Fruit fly (Drosophila melanogaster) whole organism, embryonic: ENCODE measurements around the gene CG1354.
A peak's percentile ranks its signal among the peaks of the same experiment; 100 is the strongest.

ENCODE experiments used
- Blimp-1 ChIP-seq: fragments of 200-800 bp; sonication (Bioruptor generic); optimal IDR thresholded peaks from 3 replicates; lab custom pipeline; 2018; ENCODE audit warnings: missing biosample characterization, missing genetic modification characterization, mild to moderate bottlenecking, moderate library complexity, missing genetic modification reagents
- CG10267 ChIP-seq: fragments of 200-800 bp; sonication (Bioruptor generic); optimal IDR thresholded peaks from 2 replicates; lab custom pipeline; 2018; ENCODE audit warnings: missing biosample characterization, mild to moderate bottlenecking, missing genetic modification characterization, moderate library complexity
- CG11723 ChIP-seq: fragments of 200-800 bp; sonication (Bioruptor generic); optimal IDR thresholded peaks from 2 replicates; lab custom pipeline; 2017; ENCODE audit warnings: missing biosample characterization, mild to moderate bottlenecking, missing genetic modification characterization
- CG12769 ChIP-seq: fragments of 200-800 bp; sonication (Bioruptor generic); optimal IDR thresholded peaks from 2 replicates; lab custom pipeline; 2019; ENCODE audit warnings: missing biosample characterization, mild to moderate bottlenecking, missing genetic modification characterization, moderate library complexity
- CG12942 ChIP-seq: fragments of 200-800 bp; sonication (Bioruptor generic); optimal IDR thresholded peaks from 3 replicates; lab custom pipeline; 2016; ENCODE audit warnings: missing biosample characterization, missing genetic modification characterization
- CG13123 ChIP-seq: fragments of 200-800 bp; sonication (Bioruptor generic); optimal IDR thresholded peaks from 2 replicates; lab custom pipeline; 2016; ENCODE audit warnings: missing biosample characterization, missing genetic modification characterization
- CG15479 ChIP-seq: fragments of 200-800 bp; sonication (Bioruptor generic); optimal IDR thresholded peaks from 3 replicates; lab custom pipeline; 2019; ENCODE audit warnings: missing biosample characterization, mild to moderate bottlenecking, missing genetic modification characterization, moderate library complexity
- CG18262 ChIP-seq: fragments of 200-800 bp; optimal IDR thresholded peaks from 3 replicates; lab custom pipeline; 2019; ENCODE audit warnings: missing biosample characterization, mild to moderate bottlenecking, missing genetic modification characterization, moderate library complexity
- CG2875 ChIP-seq: fragments of 200-800 bp; sonication (Bioruptor generic); optimal IDR thresholded peaks from 2 replicates; lab custom pipeline; 2017; ENCODE audit warnings: missing biosample characterization, mild to moderate bottlenecking, missing genetic modification characterization, missing genetic modification reagents
- CG31224 ChIP-seq: fragments of 200-800 bp; sonication (Bioruptor generic); IDR thresholded peaks from 2 replicates; pipeline ENCODE4 v1.3.6; 2022; ENCODE audit warnings: missing biosample characterization, missing genetic modification characterization
- CG31388 ChIP-seq: fragments of 200-800 bp; sonication (Bioruptor generic); optimal IDR thresholded peaks from 2 replicates; lab custom pipeline; 2016; ENCODE audit warnings: missing biosample characterization, missing genetic modification characterization
- CG4404 ChIP-seq: fragments of 200-800 bp; sonication (Bioruptor generic); IDR thresholded peaks from 2 replicates; pipeline ENCODE4 v1.3.6; 2022; ENCODE audit warnings: missing biosample characterization, missing genetic modification characterization
- CG4820 ChIP-seq: fragments of 200-800 bp; sonication (Bioruptor generic); optimal IDR thresholded peaks from 3 replicates; lab custom pipeline; 2016; ENCODE audit warnings: missing biosample characterization, missing genetic modification characterization
- CG7928 ChIP-seq: fragments of 200-800 bp; sonication (Bioruptor generic); optimal IDR thresholded peaks from 2 replicates; lab custom pipeline; 2017; ENCODE audit warnings: missing biosample characterization, mild to moderate bottlenecking, missing genetic modification characterization
- Deaf1 ChIP-seq: fragments of 200-800 bp; optimal IDR thresholded peaks from 3 replicates; lab custom pipeline; 2019; ENCODE audit warnings: missing biosample characterization, mild to moderate bottlenecking, missing genetic modification characterization, moderate library complexity
- Hmx ChIP-seq: fragments of 200-800 bp; sonication (Bioruptor generic); optimal IDR thresholded peaks from 2 replicates; lab custom pipeline; 2016; ENCODE audit warnings: missing biosample characterization, missing genetic modification characterization
- Hr78 ChIP-seq, 2 experiments: fragments of 200-800 bp in 1 of 2; fragments of >200 bp in 1 of 2; sonication (Bioruptor generic) in 1 of 2; optimal IDR thresholded peaks; 2 replicates each; lab custom pipeline; 2017 to 2019; ENCODE audit warnings: missing biosample characterization in 2 of 2, missing genetic modification characterization in 2 of 2, mild to moderate bottlenecking in 1 of 2, moderate library complexity in 1 of 2
- Mes4 ChIP-seq: fragments of 200-800 bp; sonication (Bioruptor generic); optimal IDR thresholded peaks from 2 replicates; lab custom pipeline; 2016; ENCODE audit warnings: missing biosample characterization, missing genetic modification characterization
- Nf-YB ChIP-seq: fragments of 200-800 bp; sonication (Bioruptor generic); optimal IDR thresholded peaks from 3 replicates; lab custom pipeline; 2019; ENCODE audit warnings: missing biosample characterization, mild to moderate bottlenecking, missing genetic modification characterization, moderate library complexity
- Nf-YC ChIP-seq: fragments of 200-800 bp; optimal IDR thresholded peaks from 3 replicates; lab custom pipeline; 2019; ENCODE audit warnings: missing biosample characterization, mild to moderate bottlenecking, missing genetic modification characterization, moderate library complexity
- caup ChIP-seq: fragments of 200-800 bp; sonication (Bioruptor generic); optimal IDR thresholded peaks from 3 replicates; lab custom pipeline; 2017; ENCODE audit warnings: missing biosample characterization, mild to moderate bottlenecking, missing genetic modification characterization, moderate library complexity; ENCODE audit not compliant: severe bottlenecking
- eve ChIP-seq, 2 experiments: fragments of >200 bp; optimal IDR thresholded peaks; 2 replicates each; lab custom pipeline; 2017; ENCODE audit warnings: missing biosample characterization in 2 of 2, missing genetic modification characterization in 2 of 2
- ewg ChIP-seq: fragments of 200-800 bp; sonication (Bioruptor generic); optimal IDR thresholded peaks from 3 replicates; lab custom pipeline; 2017; ENCODE audit warnings: mild to moderate bottlenecking, missing biosample characterization, missing genetic modification reagents, missing genetic modification characterization
- fd96Cb ChIP-seq: fragments of 200-800 bp; sonication (Bioruptor generic); optimal IDR thresholded peaks from 2 replicates; lab custom pipeline; 2018; ENCODE audit warnings: missing biosample characterization, mild to moderate bottlenecking, missing genetic modification characterization, moderate library complexity
- ftz-f1 ChIP-seq: fragments of 200-800 bp; sonication (Bioruptor generic); optimal IDR thresholded peaks from 2 replicates; lab custom pipeline; 2016; ENCODE audit warnings: missing biosample characterization, missing genetic modification characterization
- gem ChIP-seq: fragments of 200-800 bp; sonication (Bioruptor generic); optimal IDR thresholded peaks from 2 replicates; lab custom pipeline; 2019; ENCODE audit warnings: missing biosample characterization, mild to moderate bottlenecking, missing genetic modification characterization, moderate library complexity
- grn ChIP-seq: fragments of 200-800 bp; sonication (Bioruptor generic); optimal IDR thresholded peaks from 3 replicates; lab custom pipeline; 2017; ENCODE audit warnings: missing biosample characterization, missing genetic modification characterization
- gsb-n ChIP-seq: fragments of 200-800 bp; sonication (Bioruptor generic); optimal IDR thresholded peaks from 3 replicates; lab custom pipeline; 2018; ENCODE audit warnings: missing biosample characterization, mild to moderate bottlenecking, missing genetic modification characterization
- jigr1 ChIP-seq: fragments of 200-800 bp; sonication (Bioruptor generic); IDR thresholded peaks from 3 replicates; pipeline ENCODE4 v1.3.6; 2022; ENCODE audit warnings: missing biosample characterization, missing genetic modification characterization
- lbe ChIP-seq: fragments of 200-800 bp; sonication (Bioruptor generic); optimal IDR thresholded peaks from 2 replicates; lab custom pipeline; 2016; ENCODE audit warnings: missing biosample characterization, mild to moderate bottlenecking, missing genetic modification characterization
- phol ChIP-seq: fragments of 200-800 bp; sonication (Bioruptor generic); optimal IDR thresholded peaks from 3 replicates; lab custom pipeline; 2018; ENCODE audit warnings: missing biosample characterization, mild to moderate bottlenecking, missing genetic modification characterization, moderate library complexity
- scrt ChIP-seq: fragments of 200-800 bp; sonication (Bioruptor generic); optimal IDR thresholded peaks from 2 replicates; lab custom pipeline; 2018; ENCODE audit warnings: missing biosample characterization, mild to moderate bottlenecking, missing genetic modification characterization, moderate library complexity
- sens ChIP-seq: fragments of 200-800 bp; sonication (Bioruptor generic); peaks from one replicate; lab custom pipeline; 2016; ENCODE audit warnings: missing biosample characterization, missing genetic modification characterization
- sim ChIP-seq: fragments of 200-800 bp; sonication (Bioruptor generic); IDR thresholded peaks from 2 replicates; pipeline ENCODE4 v1.3.6; 2022; ENCODE audit warnings: missing biosample characterization, missing genetic modification characterization
- slbo ChIP-seq: fragments of 200-800 bp; sonication (Bioruptor generic); IDR thresholded peaks from 2 replicates; pipeline ENCODE4 v1.3.6; 2022; ENCODE audit warnings: missing biosample characterization, missing genetic modification characterization
- sob ChIP-seq: fragments of 200-800 bp; sonication (Bioruptor generic); IDR thresholded peaks from 2 replicates; pipeline ENCODE4 v1.3.6; 2022; ENCODE audit warnings: missing biosample characterization, missing genetic modification characterization
- stwl ChIP-seq: fragments of 200-800 bp; sonication (Bioruptor generic); optimal IDR thresholded peaks from 3 replicates; lab custom pipeline; 2018; ENCODE audit warnings: missing biosample characterization, mild to moderate bottlenecking, missing genetic modification characterization, moderate library complexity
- tap ChIP-seq: fragments of 200-800 bp; optimal IDR thresholded peaks from 3 replicates; lab custom pipeline; 2019; ENCODE audit warnings: missing biosample characterization, mild to moderate bottlenecking, missing genetic modification characterization, moderate library complexity
- tna ChIP-seq: fragments of 200-800 bp; sonication (Bioruptor generic); IDR thresholded peaks from 2 replicates; pipeline ENCODE4 v1.3.6; 2022; ENCODE audit warnings: missing biosample characterization, missing genetic modification characterization; ENCODE audit not compliant: partially characterized antibody
- vvl ChIP-seq: fragments of 200-800 bp; sonication (Bioruptor generic); IDR thresholded peaks from 2 replicates; pipeline ENCODE4 v1.3.6; 2022; ENCODE audit warnings: missing biosample characterization, missing genetic modification characterization

Gene CG1354

DNA sequence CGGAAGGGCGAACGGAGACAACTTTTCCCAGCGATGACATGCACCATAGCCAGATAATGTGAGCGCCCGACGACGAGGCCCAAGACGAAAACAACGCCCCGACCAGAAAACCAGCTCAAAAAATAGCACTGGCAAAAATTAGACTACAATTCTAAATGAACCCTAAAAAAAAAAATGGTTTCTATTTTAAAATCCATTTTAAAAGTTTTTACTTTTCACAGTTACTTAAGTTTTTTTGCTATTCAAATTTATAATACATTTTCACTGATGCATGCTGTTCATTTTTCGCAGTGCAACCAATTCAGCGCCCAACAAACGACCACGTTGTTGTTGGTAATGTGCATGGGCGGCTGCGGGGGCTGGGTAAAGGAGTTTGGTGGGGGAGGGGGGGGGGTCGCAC is 8.8 kb downstream of the CG1354 start (continued):
- TF ChIP-seq CG18262, result peak; percentile 6
- no peak for TF ChIP-seq CG12942 (GFP tag; lab: Kevin White, UChicago)
- no peak for TF ChIP-seq CG7928 (GFP tag; lab: Kevin White, UChicago)
- TF ChIP-seq Hr78 (GFP tag; optimal IDR thresholded peaks at IDR 0.05; lab: Kevin White, UChicago), result no peak
- TF ChIP-seq CG10267 (tag; lab: Kevin White, UChicago), result no peak
- no peak for TF ChIP-seq stwl
- TF ChIP-seq fd96Cb (tag; lab: Kevin White, UChicago), result peak; percentile 21
- peak; percentile 40 for TF ChIP-seq phol (tag; lab: Kevin White, UChicago)
- TF ChIP-seq tna (GFP tag; lab: Robert Waterston, UW), result no peak
- TF ChIP-seq CG4820, result peak; percentile 12
- TF ChIP-seq sens (GFP tag; lab: Kevin White, UChicago), result peak; percentile 65

dm6 chrX:9787941-9788340 is 9.4 kb downstream of the CG1354 start:
- TF ChIP-seq CG13123 (no peak), CG12769 (tag; lab: Kevin White, UChicago) (no peak), ftz-f1 (GFP tag; lab: Kevin White, UChicago) (no peak), gem (tag; lab: Kevin White, UChicago) (no peak), Mes4 (GFP tag; lab: Kevin White, UChicago) (no peak), CG31388 (no peak)

- TF ChIP-seq grn (no peak), CG2875 (no peak), scrt (peak; percentile 57), CG11723 (GFP tag; lab: Kevin White, UChicago) (no peak), Nf-YB (GFP tag; lab: Kevin White, UChicago) (peak; percentile 25), ewg (GFP tag; lab: Kevin White, UChicago) (peak; percentile 57), CG31224 (no peak), sob (GFP tag; lab: Robert Waterston, UW) (no peak), caup (GFP tag; lab: Kevin White, UChicago) (no peak), CG4404 (GFP tag; lab: Robert Waterston, UW) (no peak), gsb-n (tag; lab: Kevin White, UChicago) (no peak), lbe (GFP tag; lab: Kevin White, UChicago) (no peak), vvl (GFP tag; lab: Robert Waterston, UW) (no peak), jigr1 (no peak), Deaf1 (peak; percentile 98), CG15479 (GFP tag; lab: Kevin White, UChicago) (no peak), Nf-YC (peak; percentile 83), tap (tag; lab: Kevin White, UChicago) (no peak)
Observed at dm6 chrX:9794290-9794689, 15.7 kb downstream of the CG1354 start.

DNA sequence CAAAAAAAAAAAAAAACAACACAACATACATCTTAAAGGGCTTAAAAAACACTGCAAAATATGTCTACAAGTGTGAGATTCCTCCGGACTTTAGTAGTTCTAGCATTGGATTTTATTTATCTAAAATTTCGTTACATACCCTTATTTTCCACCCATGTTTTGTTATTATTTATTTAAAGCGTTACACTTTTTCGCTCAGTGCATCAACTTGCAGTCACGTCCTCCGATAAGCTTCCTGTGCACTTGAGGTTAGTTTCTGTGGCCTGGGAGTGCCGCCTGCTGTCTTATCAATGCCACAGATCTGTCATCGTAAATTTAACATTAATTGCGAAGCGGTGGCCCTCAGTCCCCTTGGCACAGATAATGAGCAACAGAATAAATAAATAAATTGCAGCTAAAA is 34.0 kb downstream of the CG1354 start:
- TF ChIP-seq Hmx (GFP tag; lab: Kevin White, UChicago), result no peak
- TF ChIP-seq Blimp-1 (GFP tag; lab: Kevin White, UChicago), result no peak
- TF ChIP-seq slbo (GFP tag; lab: Robert Waterston, UW), result no peak
- no peak for TF ChIP-seq sim
- TF ChIP-seq eve (GFP tag; optimal IDR thresholded peaks at IDR 0.05; lab: Kevin White, UChicago), result no peak
